Worm (Caenorhabditis elegans): ENCODE data around the gene T12D8.5.

DNA sequence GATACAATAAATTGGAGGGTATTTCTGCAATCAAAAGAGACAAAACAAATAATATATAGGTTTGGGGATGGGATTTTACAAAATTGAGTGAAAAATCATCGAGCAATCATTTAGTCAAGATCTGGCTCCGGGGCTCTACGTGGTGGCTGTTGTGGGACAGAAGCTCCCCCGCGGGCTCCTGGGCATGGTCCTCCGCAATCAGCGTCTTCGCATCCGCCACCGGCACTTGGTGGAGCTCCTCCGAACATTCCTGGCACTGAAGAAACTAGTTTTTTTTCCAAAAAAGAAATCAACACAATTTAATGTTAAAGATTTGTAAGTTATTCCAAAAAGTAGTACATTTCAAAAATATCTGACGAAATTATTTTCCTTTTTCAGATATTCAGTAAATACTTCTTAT lies 11.8 kb downstream of the T12D8.5 start:
- no peak for TF ChIP-seq flh-1 (GFP tag; optimal IDR thresholded peaks at IDR 0.05)
- TF ChIP-seq elt-3 (tag; optimal IDR thresholded peaks at IDR 0.05): no peak
- no peak for TF ChIP-seq lsy-2 (tag; optimal IDR thresholded peaks at IDR 0.05)
- no peak for TF ChIP-seq nhr-237 (tag; optimal IDR thresholded peaks at IDR 0.05)
- TF ChIP-seq pha-4 (tag; optimal IDR thresholded peaks at IDR 0.05): no peak
- no peak for TF ChIP-seq ztf-11 (tag; optimal IDR thresholded peaks at IDR 0.05)
- no peak for TF ChIP-seq elt-1 (tag; optimal IDR thresholded peaks at IDR 0.05; ENCODE audit: borderline replicate concordance, insufficient read depth)
